Fruit fly (Drosophila melanogaster) whole organism, wandering third instar larva: ENCODE measurements around the gene Rnb.
A peak's percentile ranks its signal among the peaks of the same experiment; 100 is the strongest.

Source experiments
- Abd-B ChIP-seq: fragments of >200 bp; optimal IDR thresholded peaks from 2 replicates; lab custom pipeline; 2017; ENCODE audit warnings: missing biosample characterization, missing genetic modification characterization
- Dfd ChIP-seq: fragments of >200 bp; optimal IDR thresholded peaks from 2 replicates; lab custom pipeline; 2017; ENCODE audit warnings: missing biosample characterization, missing genetic modification characterization
- HLH106 ChIP-seq: fragments of 200-800 bp; optimal IDR thresholded peaks from 3 replicates; lab custom pipeline; 2019; ENCODE audit warnings: missing biosample characterization, mild to moderate bottlenecking, missing genetic modification characterization, moderate library complexity
- Hr83 ChIP-seq: fragments of 200-300 bp; sonication (Bioruptor generic); optimal IDR thresholded peaks from 2 replicates; lab custom pipeline; 2016; ENCODE audit warnings: missing biosample characterization, mild to moderate bottlenecking, missing genetic modification characterization, moderate library complexity; ENCODE audit not compliant: poor library complexity, severe bottlenecking
- Jra ChIP-seq: sonication (Bioruptor generic); optimal IDR thresholded peaks from 2 replicates; lab custom pipeline; 2016; ENCODE audit warnings: missing biosample characterization, missing genetic modification characterization
- Myc ChIP-seq: fragments of >200 bp; optimal IDR thresholded peaks from 2 replicates; lab custom pipeline; 2017
- N ChIP-seq: fragments of >200 bp; optimal IDR thresholded peaks from 2 replicates; lab custom pipeline; 2018; ENCODE audit warnings: missing biosample characterization, missing external identifiers, missing genetic modification characterization
- Sp1 ChIP-seq: fragments of 200-800 bp; sonication (Bioruptor generic); optimal IDR thresholded peaks from 3 replicates; lab custom pipeline; 2019; ENCODE audit warnings: missing biosample characterization, mild to moderate bottlenecking, missing genetic modification characterization, moderate library complexity
- dl ChIP-seq, 2 experiments: fragments of 175-275, 200-275 bp in 1 of 2; fragments of 200-275 bp in 1 of 2; sonication (Bioruptor generic); optimal IDR thresholded peaks; lab custom pipeline; 2018; ENCODE audit warnings: mild to moderate bottlenecking in 2 of 2, missing biosample characterization in 2 of 2, missing genetic modification characterization in 2 of 2, moderate library complexity in 2 of 2; ENCODE audit not compliant: partially characterized antibody in 2 of 2, insufficient read depth in 1 of 2
- fru ChIP-seq: fragments of 200-800 bp; sonication (Bioruptor generic); optimal IDR thresholded peaks from 3 replicates; lab custom pipeline; 2016; ENCODE audit warnings: missing biosample characterization, mild to moderate bottlenecking, missing genetic modification characterization
- jim ChIP-seq: fragments of 175-275, 200-325 bp; sonication (Bioruptor generic); optimal IDR thresholded peaks from 2 replicates; lab custom pipeline; 2016; ENCODE audit warnings: missing biosample characterization, mild to moderate bottlenecking, missing genetic modification characterization
- pan ChIP-seq: fragments of >200 bp; optimal IDR thresholded peaks from 2 replicates; lab custom pipeline; 2017
- psq ChIP-seq: fragments of 200-800 bp; sonication (Bioruptor generic); optimal IDR thresholded peaks from 3 replicates; lab custom pipeline; 2017; ENCODE audit warnings: missing biosample characterization, mild to moderate bottlenecking, missing genetic modification characterization, moderate library complexity
- sv ChIP-seq: fragments of 200-800 bp; sonication (Bioruptor generic); optimal IDR thresholded peaks from 3 replicates; lab custom pipeline; 2016; ENCODE audit warnings: missing biosample characterization, missing genetic modification characterization

DNA sequence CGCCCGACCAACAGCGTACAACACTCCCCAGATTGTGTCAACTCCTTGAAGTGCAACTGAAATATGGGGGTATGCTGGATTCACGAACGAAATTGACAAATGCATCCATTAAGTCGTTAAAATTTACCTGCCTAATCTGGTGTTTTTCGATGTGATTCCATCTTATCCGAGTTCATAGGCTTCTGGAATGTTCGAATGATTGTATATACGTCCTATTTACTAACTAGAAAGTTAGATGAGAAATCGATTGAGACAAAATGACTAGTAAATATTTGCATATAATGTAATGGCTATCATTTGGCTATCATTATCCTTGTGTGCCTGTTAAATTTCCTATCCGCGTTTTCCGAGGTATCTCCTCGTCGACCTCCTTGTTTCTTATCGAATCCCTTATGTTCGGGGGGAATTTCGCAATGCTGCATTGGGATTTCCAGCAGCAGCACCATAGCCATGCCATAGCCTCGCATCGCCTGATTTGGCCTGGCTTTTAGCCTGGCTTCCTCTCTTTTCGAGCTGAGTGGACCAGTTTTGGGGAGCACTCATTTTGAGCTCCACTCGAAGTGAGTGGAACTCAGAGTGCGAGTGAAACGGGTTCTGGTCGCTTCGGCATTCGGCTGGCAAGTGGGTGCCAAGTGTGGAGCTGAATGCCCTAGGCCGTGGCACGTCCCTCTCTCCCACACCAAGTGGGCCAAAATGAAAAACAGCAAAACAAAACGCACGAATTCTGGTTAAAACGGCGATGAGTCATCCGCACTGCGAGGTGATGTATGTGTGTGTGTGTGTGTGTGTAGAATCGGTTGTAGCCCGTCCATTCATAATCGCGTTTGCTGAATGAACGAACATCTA is 20.8 kb downstream of the Rnb start:
- TF ChIP-seq Dfd (GFP tag; lab: Kevin White, UChicago): peak; percentile 57
- no peak for TF ChIP-seq dl (GFP tag; optimal IDR thresholded peaks at IDR 0.05; lab: Kevin White, UChicago; ENCODE audit: insufficient read depth in 1 of 2, partially characterized antibody in 2 of 2)
- TF ChIP-seq jim (GFP tag; lab: Kevin White, UChicago): no peak
- TF ChIP-seq Sp1 (GFP tag; lab: Kevin White, UChicago): peak; percentile 17
- TF ChIP-seq pan (lab: Kevin White, UChicago): peak; percentile 38
- TF ChIP-seq HLH106 (tag; lab: Kevin White, UChicago): peak; percentile 28
- TF ChIP-seq Hr83 (GFP tag; lab: Kevin White, UChicago): no peak
- no peak for TF ChIP-seq Abd-B (GFP tag; lab: Kevin White, UChicago)
- TF ChIP-seq N (GFP tag; lab: Kevin White, UChicago): no peak
- peak; percentile 49 for TF ChIP-seq Jra (GFP tag; lab: Kevin White, UChicago)
- no peak for TF ChIP-seq Myc (lab: Kevin White, UChicago)
- peak; percentile 54 for TF ChIP-seq fru
- peak; percentile 34 for TF ChIP-seq psq
- TF ChIP-seq sv (GFP tag; lab: Kevin White, UChicago): no peak
